Worm (Caenorhabditis elegans) whole organism, midembryonic: ENCODE measurements around the gene swt-4.

Experiments used
- T22C8.4 ChIP-seq: fragments of 200-800 bp; sonication (Bioruptor generic); IDR thresholded peaks from 2 replicates; pipeline ENCODE4 v1.3.6; 2022; ENCODE audit warnings: missing genetic modification characterization, missing compliant biosample characterization
- cog-1 ChIP-seq: sonication (generic microtip); optimal IDR thresholded peaks from 2 replicates; lab custom pipeline; 2016; ENCODE audit warnings: missing genetic modification characterization, missing compliant biosample characterization
- klf-2 ChIP-seq: fragments of 200-800 bp; sonication (Bioruptor generic); conservative IDR thresholded peaks from 2 replicates; pipeline ENCODE4 v1.3.6; 2022; ENCODE audit warnings: missing genetic modification reagents, missing genetic modification characterization, missing compliant biosample characterization
- med-1 ChIP-seq: sonication (generic microtip); optimal IDR thresholded peaks from 2 replicates; lab custom pipeline; 2017; ENCODE audit warnings: missing genetic modification characterization, mild to moderate bottlenecking, missing compliant biosample characterization, antibody characterized with exemption, missing genetic modification reagents; ENCODE audit not compliant: insufficient read depth
- ref-1 ChIP-seq: fragments of 200-800 bp; sonication (Bioruptor generic); conservative IDR thresholded peaks from 2 replicates; pipeline ENCODE4 v1.3.6; 2022; ENCODE audit warnings: missing genetic modification reagents, missing genetic modification characterization, missing compliant biosample characterization
- tab-1 ChIP-seq: fragments of 200-800 bp; sonication (Bioruptor generic); IDR thresholded peaks from 2 replicates; pipeline ENCODE4 v1.3.6; 2022; ENCODE audit warnings: missing genetic modification characterization, missing compliant biosample characterization

DNA sequence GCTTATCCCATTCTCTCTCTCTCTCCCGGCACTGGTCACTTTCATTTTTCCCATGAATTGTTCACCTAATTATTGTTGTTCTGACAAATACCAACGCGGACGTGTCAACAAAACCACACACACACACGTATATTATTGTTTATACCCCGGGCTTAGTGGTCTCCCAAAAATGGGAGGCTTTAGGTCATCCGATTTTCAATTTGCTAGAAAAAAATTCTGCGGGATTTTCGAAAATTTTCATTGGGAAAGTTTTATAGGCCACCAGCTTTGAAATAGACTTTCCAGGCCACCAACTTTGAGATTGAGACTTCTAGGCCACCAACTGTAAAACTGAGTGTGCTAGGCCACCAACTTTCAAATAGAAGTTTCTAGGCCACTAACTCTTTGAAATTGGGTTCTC lies 9.0 kb upstream of the swt-4 start:
- TF ChIP-seq tab-1 (GFP tag; lab: Robert Waterston, UW): no peak
- no peak for TF ChIP-seq ref-1 (GFP tag; lab: Robert Waterston, UW)
- TF ChIP-seq T22C8.4 (GFP tag; lab: Robert Waterston, UW): no peak
- no peak for TF ChIP-seq med-1 (GFP tag; lab: Kevin White, UChicago)
- TF ChIP-seq klf-2: no peak
- TF ChIP-seq cog-1 (tag; lab: Kevin White, UChicago): no peak
